1 worm cellular context compared by ENCODE assay signal in the genomic region with DNA sequence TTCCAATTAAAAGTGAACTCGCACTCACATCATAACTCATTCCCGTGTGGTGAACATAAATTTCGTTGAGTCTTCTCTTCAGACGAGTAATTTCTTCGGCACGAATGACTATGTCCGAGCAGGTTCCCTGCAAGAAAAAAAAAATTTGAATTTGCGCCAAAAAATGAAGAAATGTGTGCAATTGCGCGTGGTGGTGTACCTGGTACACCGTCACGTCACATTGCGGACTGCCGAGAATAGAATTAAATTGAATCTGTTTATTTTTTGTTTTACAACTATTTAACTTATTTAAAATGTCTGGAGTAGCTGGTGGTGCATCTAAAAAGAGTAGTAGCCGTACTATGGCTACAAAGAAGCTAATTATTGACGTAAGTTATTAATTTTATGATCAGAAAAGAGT.
TF ChIP-seq lines count a peak whose summit lies in the region.

A gene (plus strand): TSS at position 263 of the 400 bp plus-strand sequence.

TF ChIP-seq in whole organism, L4 larva, 104 proteins besides CTCF, POLR2A, EP300 and RAD21 (continued from another document):
- no peak for TF ChIP-seq F44E2.7 (GFP tag; IDR thresholded peaks at IDR 0.05; lab: Robert Waterston, UW)
- no peak for TF ChIP-seq attf-4 (tag; optimal IDR thresholded peaks at IDR 0.05; lab: Kevin White, UChicago)
- TF ChIP-seq ama-1 (optimal IDR thresholded peaks at IDR 0.05; lab: Kevin White, UChicago), result no peak
- peak; percentile 43 for TF ChIP-seq hlh-30 (tag; optimal IDR thresholded peaks at IDR 0.05; lab: Kevin White, UChicago; ENCODE audit: insufficient read depth)
- no peak for TF ChIP-seq pqm-1 (tag; optimal IDR thresholded peaks at IDR 0.05; lab: Kevin White, UChicago)
- peak; percentile 33 for TF ChIP-seq unc-130 (GFP tag; optimal IDR thresholded peaks at IDR 0.05; lab: Kevin White, UChicago)
- TF ChIP-seq unc-39 (tag; optimal IDR thresholded peaks at IDR 0.05; lab: Kevin White, UChicago), result no peak
- peak; percentile 87 for TF ChIP-seq mes-2 (tag; optimal IDR thresholded peaks at IDR 0.05; lab: Kevin White, UChicago; ENCODE audit: poor library complexity, severe bottlenecking)
- TF ChIP-seq T26A8.4 (GFP tag; IDR thresholded peaks at IDR 0.05; lab: Robert Waterston, UW), result peak; percentile 74
- TF ChIP-seq zag-1 (tag; optimal IDR thresholded peaks at IDR 0.05; lab: Kevin White, UChicago), result no peak
- no peak for TF ChIP-seq ZK546.5 (tag; optimal IDR thresholded peaks at IDR 0.05; lab: Kevin White, UChicago)
- TF ChIP-seq nhr-6 (tag; optimal IDR thresholded peaks at IDR 0.05; lab: Kevin White, UChicago), result peak; percentile 28
- TF ChIP-seq ces-1 (GFP tag; optimal IDR thresholded peaks at IDR 0.05; lab: Kevin White, UChicago), result no peak
- TF ChIP-seq zip-2 (tag; optimal IDR thresholded peaks at IDR 0.05; lab: Kevin White, UChicago), result no peak
- peak in 1 of 2 experiments; percentile 83 for TF ChIP-seq lsy-2 (tag; optimal IDR thresholded peaks at IDR 0.05; lab: Kevin White, UChicago)
- peak; percentile 90 for TF ChIP-seq aha-1 (tag; lab: Kevin White, UChicago)
- peak; percentile 65 for TF ChIP-seq dmd-6 (GFP tag; IDR thresholded peaks at IDR 0.05; lab: Robert Waterston, UW)
- no peak for TF ChIP-seq unc-62 (GFP tag; optimal IDR thresholded peaks at IDR 0.05 in 1 of 2; lab: Kevin White, UChicago)
- no peak for TF ChIP-seq unc-62 (tag; optimal IDR thresholded peaks at IDR 0.05; lab: Kevin White, UChicago)
- no peak for TF ChIP-seq php-3 (GFP tag; IDR thresholded peaks at IDR 0.05; lab: Robert Waterston, UW)
- peak; percentile 37 for TF ChIP-seq F37D6.2 (tag; optimal IDR thresholded peaks at IDR 0.05; lab: Kevin White, UChicago)
- peak; percentile 60 for TF ChIP-seq hlh-11 (tag; optimal IDR thresholded peaks at IDR 0.05; lab: Kevin White, UChicago)
- peak; percentile 78; the same call in 1 of the 2 replicates for TF ChIP-seq arid-1 (GFP tag; conservative IDR thresholded peaks at IDR 0.05; lab: Robert Waterston, UW)
- no peak for TF ChIP-seq tag-97 (GFP tag; IDR thresholded peaks at IDR 0.05; lab: Robert Waterston, UW)
- no peak for TF ChIP-seq fos-1 (tag; optimal IDR thresholded peaks at IDR 0.05; lab: Kevin White, UChicago)
- peak; percentile 27 for TF ChIP-seq nhr-25 (tag; optimal IDR thresholded peaks at IDR 0.05; lab: Kevin White, UChicago; ENCODE audit: borderline replicate concordance, insufficient read depth)
- peak; percentile 73 for TF ChIP-seq mep-1 (tag; optimal IDR thresholded peaks at IDR 0.05; lab: Kevin White, UChicago)
- no peak for TF ChIP-seq zfp-2 (tag; optimal IDR thresholded peaks at IDR 0.05; lab: Kevin White, UChicago)
- TF ChIP-seq gei-8 (GFP tag; optimal IDR thresholded peaks at IDR 0.05; lab: Kevin White, UChicago), result no peak
- TF ChIP-seq ceh-62 (tag; optimal IDR thresholded peaks at IDR 0.05; lab: Kevin White, UChicago), result no peak
- TF ChIP-seq nhr-11 (tag; optimal IDR thresholded peaks at IDR 0.05; lab: Kevin White, UChicago), result no peak
- TF ChIP-seq sdz-12 (GFP tag; optimal IDR thresholded peaks at IDR 0.05; lab: Kevin White, UChicago), result no peak
- peak; percentile 4 for TF ChIP-seq F49E8.2 (tag; optimal IDR thresholded peaks at IDR 0.05; lab: Kevin White, UChicago; ENCODE audit: borderline replicate concordance)
- TF ChIP-seq lin-15B (tag; optimal IDR thresholded peaks at IDR 0.05; lab: Kevin White, UChicago), result no peak
- TF ChIP-seq lim-7 (GFP tag; IDR thresholded peaks at IDR 0.05; lab: Robert Waterston, UW), result no peak
- no peak for TF ChIP-seq dmd-8 (GFP tag; IDR thresholded peaks at IDR 0.05; lab: Robert Waterston, UW)
- TF ChIP-seq T20F7.1 (GFP tag; optimal IDR thresholded peaks at IDR 0.05; lab: Kevin White, UChicago), result peak; percentile 58
- peak; percentile 25 for TF ChIP-seq ztf-7 (tag; optimal IDR thresholded peaks at IDR 0.05; lab: Kevin White, UChicago)
- TF ChIP-seq ceh-44 (GFP tag; IDR thresholded peaks at IDR 0.05; lab: Robert Waterston, UW), result no peak
- TF ChIP-seq mdt-29 (GFP tag; IDR thresholded peaks at IDR 0.05; lab: Robert Waterston, UW), result no peak
- TF ChIP-seq nhr-237 (tag; optimal IDR thresholded peaks at IDR 0.05; lab: Kevin White, UChicago), result no peak
- TF ChIP-seq Y5F2A.4 (GFP tag; optimal IDR thresholded peaks at IDR 0.05; lab: Kevin White, UChicago), result peak; percentile 27
- TF ChIP-seq egl-27 (tag; optimal IDR thresholded peaks at IDR 0.05; lab: Kevin White, UChicago), result no peak
- peak; percentile 64; the same call in 1 of the 2 replicates for TF ChIP-seq egl-43 (GFP tag; IDR thresholded peaks at IDR 0.05; lab: Robert Waterston, UW)
- TF ChIP-seq ceh-82 (tag; optimal IDR thresholded peaks at IDR 0.05; lab: Kevin White, UChicago), result no peak
- TF ChIP-seq nhr-42 (GFP tag; IDR thresholded peaks at IDR 0.05; lab: Robert Waterston, UW), result 0 out of 2 replicates have a peak, but pooled peaks have one; percentile 57
- TF ChIP-seq lir-3 (tag; optimal IDR thresholded peaks at IDR 0.05; lab: Kevin White, UChicago), result no peak
- no peak for TF ChIP-seq nhr-10 (tag; optimal IDR thresholded peaks at IDR 0.05; lab: Kevin White, UChicago)
- TF ChIP-seq nhr-77 (tag; optimal IDR thresholded peaks at IDR 0.05; lab: Kevin White, UChicago), result no peak
- no peak for TF ChIP-seq aly-2 (tag; optimal IDR thresholded peaks at IDR 0.05; lab: Kevin White, UChicago)
- TF ChIP-seq duxl-1 (tag; optimal IDR thresholded peaks at IDR 0.05; lab: Kevin White, UChicago; ENCODE audit: poor library complexity), result peak; percentile 2
